Fruit fly (Drosophila melanogaster) S2 (cell line): Measurements from ENCODE around the gene rt.

ENCODE experiments used
- CG8478 ChIP-seq: fragments of >200 bp; optimal IDR thresholded peaks from 2 replicates; lab custom pipeline; 2018
- CTCF ChIP-seq, 2 experiments: fragments of >200 bp; optimal IDR thresholded peaks; 2 replicates each; lab custom pipeline; 2018

The rt gene

dm6 chr3L:11534391-11535246, 53.0 kb downstream of the rt start:
- TF ChIP-seq CG8478 (lab: Kevin White, UChicago) (no peak), CTCF (optimal IDR thresholded peaks at IDR 0.05; lab: Kevin White, UChicago) (no peak)
